Fruit fly (Drosophila melanogaster) whole organism, embryonic: ENCODE measurements around the gene dpr20.

Experiments used
- Atf6 ChIP-seq: fragments of 200-800 bp; sonication (Bioruptor generic); IDR thresholded peaks from 2 replicates; pipeline ENCODE4 v1.3.6; 2022; ENCODE audit warnings: missing biosample characterization, missing genetic modification characterization
- B-H2 ChIP-seq: fragments of 200-800 bp; sonication (Bioruptor generic); optimal IDR thresholded peaks from 2 replicates; lab custom pipeline; 2018; ENCODE audit warnings: missing biosample characterization, mild to moderate bottlenecking, missing genetic modification characterization
- CG10147 ChIP-seq: fragments of 200-800 bp; sonication (Bioruptor generic); optimal IDR thresholded peaks from 2 replicates; lab custom pipeline; 2019; ENCODE audit warnings: missing biosample characterization, mild to moderate bottlenecking, missing genetic modification characterization, moderate library complexity
- CG12071 ChIP-seq: fragments of 200-800 bp; sonication (Bioruptor generic); optimal IDR thresholded peaks from 3 replicates; lab custom pipeline; 2018; ENCODE audit warnings: missing biosample characterization, mild to moderate bottlenecking, missing genetic modification characterization
- CG12219 ChIP-seq: fragments of 200-800 bp; sonication (Bioruptor generic); optimal IDR thresholded peaks from 3 replicates; lab custom pipeline; 2018; ENCODE audit warnings: missing biosample characterization, mild to moderate bottlenecking, missing genetic modification characterization
- CG13123 ChIP-seq: fragments of 200-800 bp; sonication (Bioruptor generic); optimal IDR thresholded peaks from 2 replicates; lab custom pipeline; 2016; ENCODE audit warnings: missing biosample characterization, missing genetic modification characterization
- CG13287 ChIP-seq: fragments of 200-800 bp; sonication (Bioruptor generic); IDR thresholded peaks from 2 replicates; pipeline ENCODE4 v1.3.6; 2022; ENCODE audit warnings: missing biosample characterization, missing genetic modification characterization; ENCODE audit not compliant: partially characterized antibody
- CG13296 ChIP-seq: fragments of 200-800 bp; sonication (Bioruptor generic); optimal IDR thresholded peaks from 3 replicates; lab custom pipeline; 2018; ENCODE audit warnings: missing biosample characterization, mild to moderate bottlenecking, missing genetic modification characterization
- CG13424 ChIP-seq: fragments of 200-800 bp; sonication (Bioruptor generic); optimal IDR thresholded peaks from 2 replicates; lab custom pipeline; 2019; ENCODE audit warnings: missing biosample characterization, mild to moderate bottlenecking, missing genetic modification characterization, moderate library complexity
- CG15269 ChIP-seq: fragments of 200-800 bp; sonication (Bioruptor generic); optimal IDR thresholded peaks from 2 replicates; lab custom pipeline; 2018; ENCODE audit warnings: missing biosample characterization, mild to moderate bottlenecking, missing genetic modification characterization, moderate library complexity
- CG15479 ChIP-seq: fragments of 200-800 bp; sonication (Bioruptor generic); optimal IDR thresholded peaks from 3 replicates; lab custom pipeline; 2019; ENCODE audit warnings: missing biosample characterization, mild to moderate bottlenecking, missing genetic modification characterization, moderate library complexity
- CG1602 ChIP-seq: fragments of 200-800 bp; sonication (Bioruptor generic); optimal IDR thresholded peaks from 3 replicates; lab custom pipeline; 2016; ENCODE audit warnings: missing biosample characterization, missing genetic modification characterization
- CG16813 ChIP-seq: fragments of 200-800 bp; sonication (Bioruptor generic); IDR thresholded peaks from 3 replicates; pipeline ENCODE4 v1.3.6; 2022; ENCODE audit warnings: missing biosample characterization, missing genetic modification characterization; ENCODE audit not compliant: partially characterized antibody
- CG2875 ChIP-seq: fragments of 200-800 bp; sonication (Bioruptor generic); optimal IDR thresholded peaks from 2 replicates; lab custom pipeline; 2017; ENCODE audit warnings: missing biosample characterization, mild to moderate bottlenecking, missing genetic modification characterization, missing genetic modification reagents
- CG3065 ChIP-seq: fragments of 200-800 bp; sonication (Bioruptor generic); optimal IDR thresholded peaks from 2 replicates; lab custom pipeline; 2016; ENCODE audit warnings: missing biosample characterization, missing genetic modification characterization
- CG31441 ChIP-seq: fragments of 200-800 bp; sonication (Bioruptor generic); IDR thresholded peaks from 2 replicates; pipeline ENCODE4 v1.3.6; 2022; ENCODE audit warnings: missing biosample characterization, missing genetic modification characterization
- CG32772 ChIP-seq: fragments of 200-800 bp; sonication (Bioruptor generic); IDR thresholded peaks from 2 replicates; pipeline ENCODE4 v1.3.6; 2022; ENCODE audit warnings: missing biosample characterization, missing genetic modification characterization
- CG4730 ChIP-seq: fragments of 200-800 bp; sonication (Bioruptor generic); IDR thresholded peaks from 2 replicates; pipeline ENCODE4 v1.3.6; 2022; ENCODE audit warnings: missing biosample characterization, missing genetic modification characterization
- CG4820 ChIP-seq: fragments of 200-800 bp; sonication (Bioruptor generic); optimal IDR thresholded peaks from 3 replicates; lab custom pipeline; 2016; ENCODE audit warnings: missing biosample characterization, missing genetic modification characterization
- CG6254 ChIP-seq: fragments of 200-800 bp; sonication (Bioruptor generic); optimal IDR thresholded peaks from 3 replicates; lab custom pipeline; 2017; ENCODE audit warnings: mild to moderate bottlenecking, missing biosample characterization, missing genetic modification reagents, missing genetic modification characterization
- CG7357 ChIP-seq: fragments of 200-800 bp; sonication (Bioruptor generic); IDR thresholded peaks from 3 replicates; pipeline ENCODE4 v1.3.6; 2022; ENCODE audit warnings: missing biosample characterization, missing genetic modification characterization
- CG7963 ChIP-seq: fragments of 200-800 bp; sonication (Bioruptor generic); IDR thresholded peaks from 3 replicates; pipeline ENCODE4 v1.3.6; 2022; ENCODE audit warnings: missing biosample characterization, missing genetic modification characterization; ENCODE audit not compliant: partially characterized antibody
- CG8944 ChIP-seq: fragments of 200-800 bp; sonication (Bioruptor generic); optimal IDR thresholded peaks from 3 replicates; lab custom pipeline; 2016; ENCODE audit warnings: missing biosample characterization, missing genetic modification characterization
- CHES-1-like ChIP-seq: fragments of 200-800 bp; sonication (Bioruptor generic); optimal IDR thresholded peaks from 2 replicates; lab custom pipeline; 2016; ENCODE audit warnings: missing biosample characterization, missing genetic modification characterization
- Dbx ChIP-seq: fragments of 200-800 bp; sonication (Bioruptor generic); IDR thresholded peaks from 3 replicates; pipeline ENCODE4 v1.3.6; 2022; ENCODE audit warnings: missing biosample characterization, missing genetic modification characterization
- HLH54F ChIP-seq: fragments of 200-800 bp; sonication (Bioruptor generic); optimal IDR thresholded peaks from 3 replicates; lab custom pipeline; 2016; ENCODE audit warnings: missing biosample characterization, missing genetic modification characterization
- Hand ChIP-seq: fragments of 200-800 bp; sonication (Bioruptor generic); optimal IDR thresholded peaks from 2 replicates; lab custom pipeline; 2017; ENCODE audit warnings: mild to moderate bottlenecking, missing biosample characterization, missing genetic modification reagents, missing genetic modification characterization
- Hr39 ChIP-seq: fragments of >200 bp; optimal IDR thresholded peaks from 2 replicates; lab custom pipeline; 2017
- NFAT ChIP-seq: fragments of 200-800 bp; sonication (Bioruptor generic); IDR thresholded peaks from 2 replicates; pipeline ENCODE4 v1.3.6; 2022; ENCODE audit warnings: missing biosample characterization, missing genetic modification characterization
- NfI ChIP-seq: fragments of 200-800 bp; sonication (Bioruptor generic); optimal IDR thresholded peaks from 3 replicates; lab custom pipeline; 2018; ENCODE audit warnings: missing biosample characterization, mild to moderate bottlenecking, missing genetic modification characterization, moderate library complexity
- Oaz ChIP-seq: fragments of 200-800 bp; sonication (Bioruptor generic); IDR thresholded peaks from 2 replicates; pipeline ENCODE4 v1.3.6; 2022; ENCODE audit warnings: missing biosample characterization, missing genetic modification characterization
- Side ChIP-seq: fragments of 200-800 bp; sonication (Bioruptor generic); optimal IDR thresholded peaks from 2 replicates; lab custom pipeline; 2016; ENCODE audit warnings: missing biosample characterization, missing genetic modification characterization
- Sry-δ ChIP-seq: fragments of 200-800 bp; sonication (Bioruptor generic); optimal IDR thresholded peaks from 2 replicates; lab custom pipeline; 2016; ENCODE audit warnings: missing biosample characterization, missing genetic modification characterization
- amos ChIP-seq: fragments of 200-800 bp; sonication (Bioruptor generic); IDR thresholded peaks from 2 replicates; pipeline ENCODE4 v1.3.6; 2022; ENCODE audit warnings: missing biosample characterization, missing genetic modification characterization; ENCODE audit not compliant: partially characterized antibody
- aop ChIP-seq: fragments of 200-800 bp; sonication (Bioruptor generic); IDR thresholded peaks from 2 replicates; pipeline ENCODE4 v1.3.6; 2022; ENCODE audit warnings: missing biosample characterization, missing genetic modification characterization
- bab2 ChIP-seq: fragments of 200-800 bp; sonication (Bioruptor generic); optimal IDR thresholded peaks from 2 replicates; lab custom pipeline; 2016; ENCODE audit warnings: missing biosample characterization, missing genetic modification characterization
- caup ChIP-seq: fragments of 200-800 bp; sonication (Bioruptor generic); optimal IDR thresholded peaks from 3 replicates; lab custom pipeline; 2017; ENCODE audit warnings: missing biosample characterization, mild to moderate bottlenecking, missing genetic modification characterization, moderate library complexity; ENCODE audit not compliant: severe bottlenecking
- en ChIP-seq: fragments of 200-800 bp; sonication (Bioruptor generic); optimal IDR thresholded peaks from 2 replicates; lab custom pipeline; 2016; ENCODE audit warnings: missing biosample characterization, missing genetic modification characterization
- ewg ChIP-seq: fragments of 200-800 bp; sonication (Bioruptor generic); optimal IDR thresholded peaks from 3 replicates; lab custom pipeline; 2017; ENCODE audit warnings: mild to moderate bottlenecking, missing biosample characterization, missing genetic modification reagents, missing genetic modification characterization
- fd96Cb ChIP-seq: fragments of 200-800 bp; sonication (Bioruptor generic); optimal IDR thresholded peaks from 2 replicates; lab custom pipeline; 2018; ENCODE audit warnings: missing biosample characterization, mild to moderate bottlenecking, missing genetic modification characterization, moderate library complexity
- grau ChIP-seq: fragments of 200-800 bp; optimal IDR thresholded peaks from 3 replicates; lab custom pipeline; 2019; ENCODE audit warnings: missing biosample characterization, mild to moderate bottlenecking, missing genetic modification characterization, moderate library complexity
- gro ChIP-seq: fragments of 200-800 bp; sonication (Bioruptor generic); optimal IDR thresholded peaks from 2 replicates; lab custom pipeline; 2016; ENCODE audit warnings: missing biosample characterization, missing genetic modification characterization
- gsb ChIP-seq: fragments of 200-800 bp; sonication (Bioruptor generic); IDR thresholded peaks from 2 replicates; pipeline ENCODE4 v1.3.6; 2022; ENCODE audit warnings: missing biosample characterization, missing genetic modification characterization
- gt ChIP-seq: fragments of 200-800 bp; sonication (Bioruptor generic); IDR thresholded peaks from 2 replicates; pipeline ENCODE4 v1.3.6; 2022; ENCODE audit warnings: missing biosample characterization, missing genetic modification characterization
- hth ChIP-seq: fragments of >200 bp; optimal IDR thresholded peaks from 2 replicates; lab custom pipeline; 2017; ENCODE audit warnings: inconsistent platforms
- knrl ChIP-seq: fragments of 200-800 bp; sonication (Bioruptor generic); IDR thresholded peaks from 3 replicates; pipeline ENCODE4 v1.3.6; 2022; ENCODE audit warnings: missing biosample characterization, missing genetic modification characterization; ENCODE audit not compliant: partially characterized antibody
- lab ChIP-seq: fragments of 200-800 bp; sonication (Bioruptor generic); optimal IDR thresholded peaks from 3 replicates; lab custom pipeline; 2017; ENCODE audit warnings: missing biosample characterization, missing genetic modification characterization, mild to moderate bottlenecking, moderate library complexity, missing genetic modification reagents
- pita ChIP-seq: fragments of 200-800 bp; sonication (Bioruptor generic); optimal IDR thresholded peaks from 2 replicates; lab custom pipeline; 2017; ENCODE audit warnings: missing biosample characterization, mild to moderate bottlenecking, missing genetic modification characterization
- toy ChIP-seq: fragments of 200-800 bp; sonication (Bioruptor generic); IDR thresholded peaks from 2 replicates; pipeline ENCODE4 v1.3.6; 2022; ENCODE audit warnings: missing biosample characterization, missing genetic modification characterization
- trh ChIP-seq: fragments of 200-800 bp; sonication (Bioruptor generic); optimal IDR thresholded peaks from 2 replicates; lab custom pipeline; 2016; ENCODE audit warnings: missing biosample characterization, missing genetic modification characterization
- vfl ChIP-seq: fragments of 200-800 bp; sonication (Bioruptor generic); optimal IDR thresholded peaks from 2 replicates; lab custom pipeline; 2016; ENCODE audit warnings: missing biosample characterization, missing genetic modification characterization

dpr20 gene

dm6 chr3L:882236-882891 lies 25.3 kb upstream of the dpr20 start (continued):
- TF ChIP-seq HLH54F (GFP tag; lab: Kevin White, UChicago) (no peak), CG13123 (GFP tag; lab: Kevin White, UChicago) (no peak), CG16813 (GFP tag; lab: Robert Waterston, UW) (no peak), CG13424 (tag; lab: Kevin White, UChicago) (no peak), NFAT (GFP tag; lab: Robert Waterston, UW) (no peak), amos (GFP tag; lab: Robert Waterston, UW) (no peak), gt (GFP tag; lab: Robert Waterston, UW) (no peak), CG7963 (GFP tag; lab: Robert Waterston, UW) (no peak), Dbx (no peak), CG2875 (GFP tag; lab: Kevin White, UChicago) (no peak), fd96Cb (tag; lab: Kevin White, UChicago) (peak; percentile 26), Hand (no peak), CG32772 (GFP tag; lab: Robert Waterston, UW) (peak; percentile 7; the same call in 1 of the 2 replicates), Side (GFP tag; lab: Kevin White, UChicago) (no peak), gsb (GFP tag; lab: Robert Waterston, UW) (no peak), CG15479 (no peak), CG6254 (peak; percentile 13), CHES-1-like (GFP tag; lab: Kevin White, UChicago) (no peak), CG4730 (GFP tag; lab: Robert Waterston, UW) (no peak), aop (GFP tag; lab: Robert Waterston, UW) (no peak), caup (no peak), CG7357 (no peak), CG3065 (GFP tag; lab: Kevin White, UChicago) (no peak), toy (GFP tag; lab: Robert Waterston, UW) (no peak), bab2 (GFP tag; lab: Kevin White, UChicago) (no peak), CG15269 (tag; lab: Kevin White, UChicago) (no peak), CG1602 (GFP tag; lab: Kevin White, UChicago) (no peak), CG12219 (GFP tag; lab: Kevin White, UChicago) (no peak), B-H2 (no peak), ewg (GFP tag; lab: Kevin White, UChicago) (no peak), hth (no peak), knrl (GFP tag; lab: Robert Waterston, UW) (no peak), vfl (GFP tag; lab: Kevin White, UChicago) (no peak), Sry-δ (GFP tag; lab: Kevin White, UChicago) (no peak), CG31441 (GFP tag; lab: Robert Waterston, UW) (peak; percentile 58; the same call in 1 of the 2 replicates), CG13287 (0 out of 2 replicates have a peak, but pooled peaks have one; percentile 0), grau (tag; lab: Kevin White, UChicago) (peak; percentile 42), CG10147 (GFP tag; lab: Kevin White, UChicago) (no peak), gro (GFP tag; lab: Kevin White, UChicago) (no peak), Oaz (GFP tag; lab: Robert Waterston, UW) (no peak), CG12071 (GFP tag; lab: Kevin White, UChicago) (no peak), NfI (GFP tag; lab: Kevin White, UChicago) (no peak), CG8944 (GFP tag; lab: Kevin White, UChicago) (no peak), CG4820 (no peak), trh (GFP tag; lab: Kevin White, UChicago) (no peak), CG13296 (GFP tag; lab: Kevin White, UChicago) (no peak), lab (GFP tag; lab: Kevin White, UChicago) (peak; percentile 46), Hr39 (no peak), Atf6 (GFP tag; lab: Robert Waterston, UW) (no peak), pita (no peak), en (GFP tag; lab: Kevin White, UChicago) (no peak)
